Worm (Caenorhabditis elegans): ENCODE data around the gene rabr-3.

- TF ChIP-seq nhr-6 (tag; optimal IDR thresholded peaks at IDR 0.05) (no peak), elt-1 (tag; optimal IDR thresholded peaks at IDR 0.05) (no peak)
Observed at ce11 chrV:16225524-16226116, 30.1 kb downstream of the rabr-3 start.
